Worm (Caenorhabditis elegans): ENCODE measurements around the gene cut-4.

The cut-4 gene

ce11 chrII:10471247-10471646 is 35.3 kb downstream of the cut-4 start, which contains the start of gene ZK666.1:
Gene ZK666.1, minus strand, starts transcription at chrII:10471347.
- TF ChIP-seq nhr-77 (tag; optimal IDR thresholded peaks at IDR 0.05), result no peak
- no peak for TF ChIP-seq snpc-4 (tag; optimal IDR thresholded peaks at IDR 0.05)
- no peak for TF ChIP-seq Y55F3AM.14 (GFP tag; optimal IDR thresholded peaks at IDR 0.05)
- no peak for TF ChIP-seq F13H6.1 (tag; optimal IDR thresholded peaks at IDR 0.05)
- TF ChIP-seq nhr-11 (tag; optimal IDR thresholded peaks at IDR 0.05), result no peak
- TF ChIP-seq sma-9 (GFP tag; optimal IDR thresholded peaks at IDR 0.05), result no peak
- no peak for TF ChIP-seq sma-9 (tag; optimal IDR thresholded peaks at IDR 0.05)
- TF ChIP-seq gmeb-1 (tag; optimal IDR thresholded peaks at IDR 0.05), result no peak
- no peak for TF ChIP-seq ztf-11 (tag; optimal IDR thresholded peaks at IDR 0.05)

- TF ChIP-seq elt-3 (tag; optimal IDR thresholded peaks at IDR 0.05) (no peak), lin-13 (GFP tag; optimal IDR thresholded peaks at IDR 0.05) (no peak), sma-9 (GFP tag; optimal IDR thresholded peaks at IDR 0.05) (no peak), sma-9 (tag; optimal IDR thresholded peaks at IDR 0.05) (no peak), nhr-129 (tag; optimal IDR thresholded peaks at IDR 0.05) (no peak), Y55F3AM.14 (GFP tag; optimal IDR thresholded peaks at IDR 0.05) (no peak), ztf-1 (GFP tag; conservative IDR thresholded peaks at IDR 0.05) (no peak), blmp-1 (tag; optimal IDR thresholded peaks at IDR 0.05; ENCODE audit: insufficient read depth) (no peak), ZK546.5 (tag; optimal IDR thresholded peaks at IDR 0.05) (no peak), nhr-10 (tag; optimal IDR thresholded peaks at IDR 0.05) (no peak), crh-2 (tag; optimal IDR thresholded peaks at IDR 0.05) (no peak), dmd-4 (tag; optimal IDR thresholded peaks at IDR 0.05) (no peak), unc-62 (GFP tag; optimal IDR thresholded peaks at IDR 0.05) (no peak), elt-1 (tag; optimal IDR thresholded peaks at IDR 0.05) (no peak), snpc-4 (tag; optimal IDR thresholded peaks at IDR 0.05) (no peak), ceh-82 (tag; optimal IDR thresholded peaks at IDR 0.05) (no peak), sem-4 (tag; optimal IDR thresholded peaks at IDR 0.05) (no peak), fos-1 (tag; optimal IDR thresholded peaks at IDR 0.05) (no peak), unc-39 (tag; optimal IDR thresholded peaks at IDR 0.05) (no peak), ztf-11 (tag; optimal IDR thresholded peaks at IDR 0.05) (no peak)
Observed at ce11 chrII:10471790-10472189, 35.9 kb downstream of the cut-4 start, which contains the start of gene ZK666.2. Gene ZK666.2, minus strand, starts transcription at chrII:10471890.

- TF ChIP-seq mab-5 (tag; optimal IDR thresholded peaks at IDR 0.05) (no peak), nhr-21 (tag; optimal IDR thresholded peaks at IDR 0.05) (no peak), elt-1 (tag; optimal IDR thresholded peaks at IDR 0.05) (no peak), dmd-4 (tag; optimal IDR thresholded peaks at IDR 0.05) (no peak), C34F6.9 (tag; optimal IDR thresholded peaks at IDR 0.05) (no peak), nhr-11 (tag; optimal IDR thresholded peaks at IDR 0.05) (no peak)
Observed at ce11 chrII:10476039-10476438, 40.1 kb downstream of the cut-4 start, which contains the start of gene clec-58. Gene clec-58, minus strand, starts transcription at chrII:10476139.

- TF ChIP-seq nhr-237 (tag; optimal IDR thresholded peaks at IDR 0.05) (no peak), mbf-1 (tag; optimal IDR thresholded peaks at IDR 0.05) (no peak), elt-3 (tag; optimal IDR thresholded peaks at IDR 0.05) (no peak), aly-2 (tag; optimal IDR thresholded peaks at IDR 0.05) (no peak)
Observed at ce11 chrII:10476959-10477358, 41.0 kb downstream of the cut-4 start, which contains the start of gene ZK666.4. Gene ZK666.4, plus strand, starts transcription at chrII:10477259.

- TF ChIP-seq unc-55 (GFP tag; optimal IDR thresholded peaks at IDR 0.05) (no peak), nhr-129 (tag; optimal IDR thresholded peaks at IDR 0.05) (no peak), aly-2 (tag; optimal IDR thresholded peaks at IDR 0.05) (no peak), lin-11 (tag; optimal IDR thresholded peaks at IDR 0.05) (no peak), nhr-11 (tag; optimal IDR thresholded peaks at IDR 0.05) (no peak), peb-1 (tag; optimal IDR thresholded peaks at IDR 0.05) (no peak), elt-3 (tag; optimal IDR thresholded peaks at IDR 0.05) (no peak), ztf-1 (GFP tag; conservative IDR thresholded peaks at IDR 0.05) (no peak), zag-1 (tag; optimal IDR thresholded peaks at IDR 0.05) (no peak), mdl-1 (tag; optimal IDR thresholded peaks at IDR 0.05) (no peak), nhr-23 (tag; optimal IDR thresholded peaks at IDR 0.05) (no peak)
Observed at ce11 chrII:10479348-10479747, 43.4 kb downstream of the cut-4 start, which contains the start of gene clec-59. Gene clec-59, minus strand, starts transcription at chrII:10479448.

Data from whole organism, L2 larva.